Fruit fly (Drosophila melanogaster) Kc167 (cell line): ENCODE measurements around the gene bnb.

Source experiments
- Myc ChIP-seq: fragments of >200 bp; optimal IDR thresholded peaks from 2 replicates; lab custom pipeline; 2017; ENCODE audit warnings: missing external identifiers
- Sin3A ChIP-seq: fragments of >200 bp; optimal IDR thresholded peaks from 2 replicates; lab custom pipeline; 2018; ENCODE audit warnings: missing external identifiers
- h ChIP-seq: fragments of >200 bp; optimal IDR thresholded peaks from 3 replicates; lab custom pipeline; 2018; ENCODE audit warnings: missing external identifiers
- insv ChIP-seq: fragments of >200 bp; optimal IDR thresholded peaks from 3 replicates; lab custom pipeline; 2018; ENCODE audit warnings: missing external identifiers
- psq ChIP-seq: fragments of >200 bp; optimal IDR thresholded peaks from 2 replicates; lab custom pipeline; 2017; ENCODE audit warnings: missing external identifiers

DNA sequence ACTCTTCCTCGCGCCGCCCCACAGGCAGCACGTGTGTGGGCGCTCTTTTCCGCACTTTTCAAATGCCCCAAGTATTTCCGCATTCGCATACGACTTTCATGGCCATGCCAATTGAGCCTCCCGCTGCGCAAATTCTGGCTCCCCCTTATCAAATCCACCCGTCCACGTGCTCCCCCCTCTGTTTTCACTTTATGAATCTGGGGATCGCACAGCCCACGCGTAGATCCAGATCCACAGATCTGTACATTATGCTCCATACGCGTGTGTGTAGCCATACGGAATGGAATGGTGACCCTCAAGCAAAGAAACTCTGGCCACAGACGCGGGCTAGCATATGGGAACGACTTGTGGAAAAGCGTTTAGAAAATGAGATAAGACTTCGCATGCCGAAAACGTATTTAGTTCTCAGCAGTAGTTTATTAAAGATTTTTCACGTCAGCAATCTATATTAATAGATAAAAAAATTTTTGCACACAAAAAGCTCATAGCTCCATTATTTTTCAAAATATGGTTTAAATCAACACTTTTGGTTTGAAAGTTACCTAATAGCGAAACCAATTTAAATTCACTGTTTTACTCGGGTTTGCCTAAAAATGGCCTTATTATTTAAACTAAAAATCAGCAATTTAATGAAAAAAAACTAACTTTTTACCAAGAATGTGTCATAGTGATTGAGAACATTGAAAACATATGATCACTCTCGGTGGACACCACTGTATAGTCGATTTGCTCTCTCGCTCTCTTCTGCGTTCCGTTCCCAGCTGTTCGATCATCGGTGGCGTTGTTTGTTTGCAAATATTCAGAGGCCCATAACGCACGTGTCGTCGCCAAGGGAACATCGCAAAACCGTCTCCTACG, 7.9 kb downstream of the bnb start:
- TF ChIP-seq psq (lab: Kevin White, UChicago): no peak
- peak; percentile 63 for TF ChIP-seq h (lab: Kevin White, UChicago)
- TF ChIP-seq insv (lab: Kevin White, UChicago): no peak
- TF ChIP-seq Sin3A (lab: Kevin White, UChicago): no peak
- TF ChIP-seq Myc (lab: Kevin White, UChicago): no peak
